Fruit fly (Drosophila melanogaster): ENCODE measurements around the gene fz2.

Gene fz2

dm6 chr3L:19251643-19252042 lies 16.5 kb upstream of the fz2 start (continued):
- no peak for TF ChIP-seq peb (GFP tag; IDR thresholded peaks at IDR 0.05)
- TF ChIP-seq Sry-δ (GFP tag; optimal IDR thresholded peaks at IDR 0.05) = no peak
- TF ChIP-seq CG34376 (GFP tag; optimal IDR thresholded peaks at IDR 0.05) = no peak
- peak; percentile 67; the same call in 2 of the 3 replicates for TF ChIP-seq CG17361 (GFP tag; IDR thresholded peaks at IDR 0.05)
- TF ChIP-seq CG15514 (GFP tag; optimal IDR thresholded peaks at IDR 0.05) = peak; percentile 13
- no peak for TF ChIP-seq pum (GFP tag; optimal IDR thresholded peaks at IDR 0.05)
- TF ChIP-seq Hey (tag; optimal IDR thresholded peaks at IDR 0.05) = no peak
- no peak for TF ChIP-seq gro (GFP tag; optimal IDR thresholded peaks at IDR 0.05)
- TF ChIP-seq CG11723 (GFP tag; optimal IDR thresholded peaks at IDR 0.05) = no peak
- peak; percentile 26 for TF ChIP-seq CG15601 (tag; optimal IDR thresholded peaks at IDR 0.05)
- TF ChIP-seq ash1 (GFP tag; optimal IDR thresholded peaks at IDR 0.05) = no peak
- no peak for TF ChIP-seq en (GFP tag; optimal IDR thresholded peaks at IDR 0.05)
- peak; percentile 46 for TF ChIP-seq Oli (tag; optimal IDR thresholded peaks at IDR 0.05)
- no peak for TF ChIP-seq amos (GFP tag; IDR thresholded peaks at IDR 0.05; ENCODE audit: partially characterized antibody)
- TF ChIP-seq CG4282 (GFP tag; optimal IDR thresholded peaks at IDR 0.05) = no peak
- peak; percentile 4 for TF ChIP-seq Ets65A (GFP tag)
- peak; percentile 66 for TF ChIP-seq dmrt99B (tag; optimal IDR thresholded peaks at IDR 0.05)
- no peak for TF ChIP-seq maf-S (GFP tag; optimal IDR thresholded peaks at IDR 0.05)
- TF ChIP-seq jumu (GFP tag; optimal IDR thresholded peaks at IDR 0.05) = no peak
- TF ChIP-seq bigmax (GFP tag; optimal IDR thresholded peaks at IDR 0.05) = no peak
- TF ChIP-seq tll (GFP tag; optimal IDR thresholded peaks at IDR 0.05) = no peak
- peak; percentile 5 for TF ChIP-seq CG3281 (GFP tag; optimal IDR thresholded peaks at IDR 0.05)
- peak; percentile 46 for TF ChIP-seq Blimp-1 (GFP tag; optimal IDR thresholded peaks at IDR 0.05)
- no peak for TF ChIP-seq CG8765 (GFP tag; IDR thresholded peaks at IDR 0.05)
- TF ChIP-seq pros (GFP tag; optimal IDR thresholded peaks at IDR 0.05) = no peak
- no peak for TF ChIP-seq h (optimal IDR thresholded peaks at IDR 0.05)
- no peak for TF ChIP-seq Usf (GFP tag; optimal IDR thresholded peaks at IDR 0.05)
- peak in 1 of 2 experiments; percentile 47 for TF ChIP-seq bsh (GFP tag; optimal IDR thresholded peaks at IDR 0.05)
- TF ChIP-seq dmrt11E (tag; optimal IDR thresholded peaks at IDR 0.05) = peak; percentile 1
- TF ChIP-seq TFAM (GFP tag; optimal IDR thresholded peaks at IDR 0.05) = no peak
- no peak for TF ChIP-seq zen2 (GFP tag; IDR thresholded peaks at IDR 0.05; ENCODE audit: partially characterized antibody)
- no peak for TF ChIP-seq cato (GFP tag; optimal IDR thresholded peaks at IDR 0.05; ENCODE audit: borderline replicate concordance)
- peak; percentile 50 for TF ChIP-seq CG18262 (tag; optimal IDR thresholded peaks at IDR 0.05)
- no peak for TF ChIP-seq CG43689 (GFP tag; IDR thresholded peaks at IDR 0.05)
- no peak for TF ChIP-seq Aef1 (GFP tag; IDR thresholded peaks at IDR 0.05)
- TF ChIP-seq Sox102F (GFP tag; optimal IDR thresholded peaks at IDR 0.05) = peak; percentile 52
- no peak for TF ChIP-seq mld (GFP tag; IDR thresholded peaks at IDR 0.05; ENCODE audit: partially characterized antibody)
- peak; percentile 1 for TF ChIP-seq ATbp (GFP tag; optimal IDR thresholded peaks at IDR 0.05)
- TF ChIP-seq CG14710 (tag; optimal IDR thresholded peaks at IDR 0.05) = peak; percentile 20
- peak; percentile 71 for TF ChIP-seq CG11504 (tag; optimal IDR thresholded peaks at IDR 0.05)
- peak; percentile 44 for TF ChIP-seq D19A (tag; optimal IDR thresholded peaks at IDR 0.05)
- TF ChIP-seq CG12236 (GFP tag; optimal IDR thresholded peaks at IDR 0.05) = no peak
- TF ChIP-seq Jarid2 (GFP tag; optimal IDR thresholded peaks at IDR 0.05) = no peak
- no peak for TF ChIP-seq vfl (GFP tag; optimal IDR thresholded peaks at IDR 0.05)
- TF ChIP-seq CG31441 (GFP tag; IDR thresholded peaks at IDR 0.05) = peak; percentile 45; the same call in 1 of the 2 replicates
- peak; percentile 53 for TF ChIP-seq CG10979 (tag; optimal IDR thresholded peaks at IDR 0.05)
- TF ChIP-seq Ssrp (tag; optimal IDR thresholded peaks at IDR 0.05) = peak; percentile 18
- no peak for TF ChIP-seq so (GFP tag; IDR thresholded peaks at IDR 0.05)
- TF ChIP-seq H15 (GFP tag; IDR thresholded peaks at IDR 0.05) = no peak
- peak; percentile 46 for TF ChIP-seq nmo (GFP tag; optimal IDR thresholded peaks at IDR 0.05)
- peak; percentile 33 for TF ChIP-seq Meics (GFP tag; optimal IDR thresholded peaks at IDR 0.05)
